Fruit fly (Drosophila melanogaster) whole organism, embryonic: ENCODE results near the gene mbt.
A peak's percentile ranks its signal among the peaks of the same experiment; 100 is the strongest.

ENCODE experiments used
- ATbp ChIP-seq: fragments of 200-800 bp; sonication (Bioruptor generic); optimal IDR thresholded peaks from 2 replicates; lab custom pipeline; 2017; ENCODE audit warnings: missing biosample characterization, mild to moderate bottlenecking, missing genetic modification characterization, missing genetic modification reagents
- Adf1 ChIP-seq: fragments of 200-800 bp; sonication (Bioruptor generic); IDR thresholded peaks from 2 replicates; pipeline ENCODE4 v1.3.6; 2022; ENCODE audit warnings: missing biosample characterization, missing genetic modification characterization
- B-H2 ChIP-seq: fragments of 200-800 bp; sonication (Bioruptor generic); optimal IDR thresholded peaks from 2 replicates; lab custom pipeline; 2018; ENCODE audit warnings: missing biosample characterization, mild to moderate bottlenecking, missing genetic modification characterization
- BEAF-32 ChIP-seq: fragments of 200-800 bp; sonication (Bioruptor generic); optimal IDR thresholded peaks from 3 replicates; lab custom pipeline; 2017; ENCODE audit warnings: missing biosample characterization, missing genetic modification characterization, mild to moderate bottlenecking, moderate library complexity, missing genetic modification reagents
- CG10267 ChIP-seq: fragments of 200-800 bp; sonication (Bioruptor generic); optimal IDR thresholded peaks from 2 replicates; lab custom pipeline; 2018; ENCODE audit warnings: missing biosample characterization, mild to moderate bottlenecking, missing genetic modification characterization, moderate library complexity
- CG12155 ChIP-seq: fragments of 200-800 bp; sonication (Bioruptor generic); optimal IDR thresholded peaks from 3 replicates; lab custom pipeline; 2016; ENCODE audit warnings: missing biosample characterization, missing genetic modification characterization
- CG12769 ChIP-seq: fragments of 200-800 bp; sonication (Bioruptor generic); optimal IDR thresholded peaks from 2 replicates; lab custom pipeline; 2019; ENCODE audit warnings: missing biosample characterization, mild to moderate bottlenecking, missing genetic modification characterization, moderate library complexity
- CG13287 ChIP-seq: fragments of 200-800 bp; sonication (Bioruptor generic); IDR thresholded peaks from 2 replicates; pipeline ENCODE4 v1.3.6; 2022; ENCODE audit warnings: missing biosample characterization, missing genetic modification characterization; ENCODE audit not compliant: partially characterized antibody
- CG15011 ChIP-seq: fragments of 200-800 bp; sonication (Bioruptor generic); optimal IDR thresholded peaks from 3 replicates; lab custom pipeline; 2018; ENCODE audit warnings: missing biosample characterization, mild to moderate bottlenecking, missing genetic modification characterization
- CG15514 ChIP-seq: fragments of 200-800 bp; sonication (Bioruptor generic); optimal IDR thresholded peaks from 3 replicates; lab custom pipeline; 2017; ENCODE audit warnings: missing biosample characterization, missing genetic modification characterization, mild to moderate bottlenecking, moderate library complexity, missing genetic modification reagents
- CG1832 ChIP-seq: fragments of 200-800 bp; sonication (Bioruptor generic); optimal IDR thresholded peaks from 2 replicates; lab custom pipeline; 2017; ENCODE audit warnings: missing biosample characterization, mild to moderate bottlenecking, missing genetic modification characterization, inconsistent platforms
- CG2116 ChIP-seq: fragments of 200-800 bp; sonication (Bioruptor generic); optimal IDR thresholded peaks from 3 replicates; lab custom pipeline; 2018; ENCODE audit warnings: missing biosample characterization, mild to moderate bottlenecking, missing genetic modification characterization
- CG34376 ChIP-seq: fragments of 200-800 bp; sonication (Bioruptor generic); optimal IDR thresholded peaks from 2 replicates; lab custom pipeline; 2018; ENCODE audit warnings: missing biosample characterization, mild to moderate bottlenecking, missing genetic modification characterization
- CG4360 ChIP-seq: fragments of 200-800 bp; sonication (Bioruptor generic); IDR thresholded peaks from 2 replicates; pipeline ENCODE4 v1.3.6; 2022; ENCODE audit warnings: missing biosample characterization, missing genetic modification characterization
- CG6791 ChIP-seq: fragments of 200-800 bp; sonication (Bioruptor generic); IDR thresholded peaks from 3 replicates; pipeline ENCODE4 v1.3.6; 2022; ENCODE audit warnings: missing biosample characterization, missing genetic modification characterization; ENCODE audit not compliant: partially characterized antibody
- CG7556 ChIP-seq: fragments of 200-800 bp; sonication (Bioruptor generic); optimal IDR thresholded peaks from 2 replicates; lab custom pipeline; 2017; ENCODE audit warnings: missing biosample characterization, mild to moderate bottlenecking, missing genetic modification characterization
- CHES-1-like ChIP-seq: fragments of 200-800 bp; sonication (Bioruptor generic); optimal IDR thresholded peaks from 2 replicates; lab custom pipeline; 2016; ENCODE audit warnings: missing biosample characterization, missing genetic modification characterization
- CTCF ChIP-seq: fragments of 200-800 bp; sonication (Bioruptor generic); optimal IDR thresholded peaks from 2 replicates; lab custom pipeline; 2017; ENCODE audit warnings: missing biosample characterization, mild to moderate bottlenecking, missing genetic modification characterization, moderate library complexity
- Deaf1 ChIP-seq: fragments of 200-800 bp; optimal IDR thresholded peaks from 3 replicates; lab custom pipeline; 2019; ENCODE audit warnings: missing biosample characterization, mild to moderate bottlenecking, missing genetic modification characterization, moderate library complexity
- Dip3 ChIP-seq: fragments of 200-800 bp; sonication (Bioruptor generic); optimal IDR thresholded peaks from 3 replicates; lab custom pipeline; 2016; ENCODE audit warnings: missing biosample characterization, missing genetic modification characterization
- Doc3 ChIP-seq: fragments of 200-800 bp; sonication (Bioruptor generic); IDR thresholded peaks from 3 replicates; pipeline ENCODE4 v1.3.6; 2022; ENCODE audit warnings: missing biosample characterization, missing genetic modification characterization; ENCODE audit not compliant: partially characterized antibody
- Ets97D ChIP-seq: fragments of 200-800 bp; sonication (Bioruptor generic); optimal IDR thresholded peaks from 3 replicates; lab custom pipeline; 2016; ENCODE audit warnings: missing biosample characterization, missing genetic modification characterization
- NC2β ChIP-seq: fragments of 200-800 bp; sonication (Bioruptor generic); optimal IDR thresholded peaks from 2 replicates; lab custom pipeline; 2016; ENCODE audit warnings: missing biosample characterization, missing genetic modification characterization
- Nf-YB ChIP-seq: fragments of 200-800 bp; sonication (Bioruptor generic); optimal IDR thresholded peaks from 3 replicates; lab custom pipeline; 2019; ENCODE audit warnings: missing biosample characterization, mild to moderate bottlenecking, missing genetic modification characterization, moderate library complexity
- Pdp1 ChIP-seq, 2 experiments: fragments of 200-800 bp; sonication (Bioruptor generic); optimal IDR thresholded peaks; 3 replicates each; lab custom pipeline; 2016; ENCODE audit warnings: missing biosample characterization in 2 of 2, missing genetic modification characterization in 2 of 2, mild to moderate bottlenecking in 1 of 2, moderate library complexity in 1 of 2
- Side ChIP-seq: fragments of 200-800 bp; sonication (Bioruptor generic); optimal IDR thresholded peaks from 2 replicates; lab custom pipeline; 2016; ENCODE audit warnings: missing biosample characterization, missing genetic modification characterization
- Stat92E ChIP-seq, 3 experiments: fragments of >200 bp in 2 of 3; fragments of 200-800 bp in 1 of 3; sonication (Bioruptor generic) in 1 of 3; optimal IDR thresholded peaks; 2 replicates each; lab custom pipeline; 2017 to 2019; ENCODE audit warnings: missing biosample characterization in 3 of 3, missing genetic modification characterization in 3 of 3, mild to moderate bottlenecking in 1 of 3, moderate library complexity in 1 of 3
- Trl ChIP-seq, 3 experiments: fragments of >200 bp in 2 of 3; fragments of 200-800 bp in 1 of 3; sonication (Bioruptor generic) in 1 of 3; optimal IDR thresholded peaks; 2 replicates in 1 of 3; 3 replicates in 2 of 3; lab custom pipeline; 2016 to 2017; ENCODE audit warnings: missing biosample characterization in 1 of 3, missing genetic modification characterization in 1 of 3
- Vsx1 ChIP-seq: fragments of 200-800 bp; sonication (Bioruptor generic); optimal IDR thresholded peaks from 2 replicates; lab custom pipeline; 2017; ENCODE audit warnings: missing biosample characterization, mild to moderate bottlenecking, missing genetic modification characterization, missing genetic modification reagents
- ap ChIP-seq: fragments of 200-800 bp; sonication (Bioruptor generic); IDR thresholded peaks from 2 replicates; pipeline ENCODE4 v1.3.6; 2022; ENCODE audit warnings: missing biosample characterization, missing genetic modification characterization
- cg ChIP-seq: fragments of 200-800 bp; sonication (Bioruptor generic); optimal IDR thresholded peaks from 3 replicates; lab custom pipeline; 2019; ENCODE audit warnings: missing biosample characterization, mild to moderate bottlenecking, missing genetic modification characterization, moderate library complexity
- gfzf ChIP-seq: fragments of 200-800 bp; sonication (Bioruptor generic); optimal IDR thresholded peaks from 2 replicates; lab custom pipeline; 2016; ENCODE audit warnings: missing biosample characterization, mild to moderate bottlenecking, missing genetic modification characterization, moderate library complexity
- gro ChIP-seq: fragments of 200-800 bp; sonication (Bioruptor generic); optimal IDR thresholded peaks from 2 replicates; lab custom pipeline; 2016; ENCODE audit warnings: missing biosample characterization, missing genetic modification characterization
- hb ChIP-seq: fragments of 200-800 bp; sonication (Bioruptor generic); IDR thresholded peaks from 3 replicates; pipeline ENCODE4 v1.3.6; 2022; ENCODE audit warnings: missing biosample characterization, missing genetic modification characterization; ENCODE audit not compliant: partially characterized antibody
- hbn ChIP-seq: fragments of 200-800 bp; sonication (Bioruptor generic); IDR thresholded peaks from 2 replicates; pipeline ENCODE4 v1.3.6; 2022; ENCODE audit warnings: missing biosample characterization, missing genetic modification characterization; ENCODE audit not compliant: partially characterized antibody
- inv ChIP-seq: fragments of 200-800 bp; sonication (Bioruptor generic); IDR thresholded peaks from 2 replicates; pipeline ENCODE4 v1.3.6; 2022; ENCODE audit warnings: missing biosample characterization, missing genetic modification characterization; ENCODE audit not compliant: partially characterized antibody
- lilli ChIP-seq: fragments of 200-800 bp; sonication (Bioruptor generic); optimal IDR thresholded peaks from 3 replicates; lab custom pipeline; 2016; ENCODE audit warnings: missing biosample characterization, missing genetic modification characterization
- lmd ChIP-seq: fragments of 200-800 bp; sonication (Bioruptor generic); IDR thresholded peaks from 2 replicates; pipeline ENCODE4 v1.3.6; 2022; ENCODE audit warnings: missing biosample characterization, missing genetic modification characterization
- maf-S ChIP-seq: fragments of 200-800 bp; sonication (Bioruptor generic); optimal IDR thresholded peaks from 2 replicates; lab custom pipeline; 2016; ENCODE audit warnings: missing biosample characterization, missing genetic modification characterization
- mam ChIP-seq: fragments of 200-800 bp; sonication (Bioruptor generic); optimal IDR thresholded peaks from 3 replicates; lab custom pipeline; 2016; ENCODE audit warnings: missing biosample characterization, missing genetic modification characterization
- p53 ChIP-seq: fragments of 200-800 bp; sonication (Bioruptor generic); optimal IDR thresholded peaks from 2 replicates; lab custom pipeline; 2016; ENCODE audit warnings: missing biosample characterization, missing genetic modification characterization
- row ChIP-seq: fragments of 200-800 bp; sonication (Bioruptor generic); IDR thresholded peaks from 3 replicates; pipeline ENCODE4 v1.3.6; 2022; ENCODE audit warnings: missing biosample characterization, missing genetic modification characterization
- salm ChIP-seq: fragments of 200-800 bp; sonication (Bioruptor generic); optimal IDR thresholded peaks from 2 replicates; lab custom pipeline; 2018; ENCODE audit warnings: missing biosample characterization, mild to moderate bottlenecking, missing genetic modification characterization
- sna ChIP-seq: fragments of 200-800 bp; sonication (Bioruptor generic); IDR thresholded peaks from 2 replicates; pipeline ENCODE4 v1.3.6; 2022; ENCODE audit warnings: missing biosample characterization, missing genetic modification characterization; ENCODE audit not compliant: partially characterized antibody
- sob ChIP-seq: fragments of 200-800 bp; sonication (Bioruptor generic); IDR thresholded peaks from 2 replicates; pipeline ENCODE4 v1.3.6; 2022; ENCODE audit warnings: missing biosample characterization, missing genetic modification characterization
- sug ChIP-seq: fragments of 200-800 bp; optimal IDR thresholded peaks from 2 replicates; lab custom pipeline; 2019; ENCODE audit warnings: missing biosample characterization, mild to moderate bottlenecking, missing genetic modification characterization, moderate library complexity
- trem ChIP-seq: fragments of 200-800 bp; optimal IDR thresholded peaks from 3 replicates; lab custom pipeline; 2019; ENCODE audit warnings: missing biosample characterization, mild to moderate bottlenecking, missing genetic modification characterization, moderate library complexity
- zen ChIP-seq: fragments of 200-800 bp; sonication (Bioruptor generic); optimal IDR thresholded peaks from 3 replicates; lab custom pipeline; 2018; ENCODE audit warnings: missing biosample characterization, mild to moderate bottlenecking, missing genetic modification characterization, moderate library complexity
- zfh1 ChIP-seq: fragments of 200-800 bp; sonication (Bioruptor generic); IDR thresholded peaks from 3 replicates; pipeline ENCODE4 v1.3.6; 2022; ENCODE audit warnings: missing biosample characterization, missing genetic modification characterization

Gene mbt

DNA sequence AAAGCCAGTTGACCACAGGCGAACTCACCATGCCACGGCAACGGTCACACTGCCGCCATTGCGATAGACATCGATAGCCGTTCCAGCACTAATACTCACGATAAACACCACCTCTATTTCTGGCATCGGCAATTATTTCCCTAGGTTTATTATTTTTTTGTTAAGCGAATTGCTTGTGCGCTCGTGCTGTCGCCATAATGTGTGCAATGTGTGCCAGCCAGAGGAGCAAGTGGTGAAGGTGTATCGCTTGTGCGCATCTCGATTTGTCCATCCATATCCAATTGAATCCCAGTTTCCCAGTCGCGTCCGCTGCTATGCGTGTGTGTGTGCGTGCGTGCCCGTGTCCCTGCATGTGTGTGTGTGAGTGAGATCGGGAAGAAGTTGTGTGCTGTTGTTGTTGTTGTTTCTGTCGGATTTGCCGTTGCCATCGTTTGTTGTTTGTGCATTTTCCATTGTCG is at the start of gene mbt (continued):
- peak; percentile 89 for TF ChIP-seq hbn
- TF ChIP-seq Trl (optimal IDR thresholded peaks at IDR 0.05; lab: Kevin White, UChicago) = no peak
- peak; percentile 12 for TF ChIP-seq Trl (GFP tag; optimal IDR thresholded peaks at IDR 0.05; lab: Kevin White, UChicago)
- TF ChIP-seq salm (tag; lab: Kevin White, UChicago) = no peak
- TF ChIP-seq CG12155 (GFP tag; lab: Kevin White, UChicago) = peak; percentile 21
- no peak for TF ChIP-seq ap
- peak; percentile 92 for TF ChIP-seq CG13287
- TF ChIP-seq Dip3 (GFP tag; lab: Kevin White, UChicago) = no peak
- TF ChIP-seq Stat92E (GFP tag; optimal IDR thresholded peaks at IDR 0.05; lab: Kevin White, UChicago) = peak in 1 of 3 experiments; percentile 42
- TF ChIP-seq maf-S (GFP tag; lab: Kevin White, UChicago) = peak; percentile 21
- 0 out of 3 replicates have a peak, but pooled peaks have one; percentile 24 for TF ChIP-seq zfh1 (GFP tag; lab: Robert Waterston, UW)
- TF ChIP-seq CG6791 = peak; percentile 93
- TF ChIP-seq zen (tag; lab: Kevin White, UChicago) = peak; percentile 24
- peak; percentile 57 for TF ChIP-seq CG2116 (GFP tag; lab: Kevin White, UChicago)
- peak; percentile 60 for TF ChIP-seq gfzf (GFP tag; lab: Kevin White, UChicago)
- peak; percentile 43; the same call in 1 of the 2 replicates for TF ChIP-seq Adf1 (GFP tag; lab: Robert Waterston, UW)
- TF ChIP-seq sna (GFP tag; lab: Robert Waterston, UW) = peak; percentile 74
- peak; percentile 97 for TF ChIP-seq cg (GFP tag; lab: Kevin White, UChicago)
- peak; percentile 72 for TF ChIP-seq CHES-1-like
- peak; percentile 43 for TF ChIP-seq row
- peak; percentile 89 for TF ChIP-seq inv (GFP tag; lab: Robert Waterston, UW)
- TF ChIP-seq mam = peak; percentile 31
- 0 out of 2 replicates have a peak, but pooled peaks have one; percentile 32 for TF ChIP-seq sob (GFP tag; lab: Robert Waterston, UW)
- peak; percentile 43 for TF ChIP-seq CG10267 (tag; lab: Kevin White, UChicago)
- TF ChIP-seq NC2β (GFP tag; lab: Kevin White, UChicago) = peak; percentile 18
- TF ChIP-seq gro (GFP tag; lab: Kevin White, UChicago) = peak; percentile 36
- TF ChIP-seq lmd (GFP tag; lab: Robert Waterston, UW) = no peak
- TF ChIP-seq CTCF (GFP tag; lab: Kevin White, UChicago) = peak; percentile 22
- TF ChIP-seq CG15514 = peak; percentile 72
- TF ChIP-seq Side (GFP tag; lab: Kevin White, UChicago) = peak; percentile 41
- TF ChIP-seq CG34376 (GFP tag; lab: Kevin White, UChicago) = peak; percentile 62
- peak; percentile 84 for TF ChIP-seq hb (GFP tag; lab: Robert Waterston, UW)
- peak; percentile 29 for TF ChIP-seq lilli
- no peak for TF ChIP-seq ATbp (GFP tag; lab: Kevin White, UChicago)
- peak; percentile 94 for TF ChIP-seq CG4360 (GFP tag; lab: Robert Waterston, UW)
- no peak for TF ChIP-seq CG1832 (GFP tag; lab: Kevin White, UChicago)
- peak; percentile 97 for TF ChIP-seq BEAF-32 (GFP tag; lab: Kevin White, UChicago)
- peak; percentile 16 for TF ChIP-seq sug (tag; lab: Kevin White, UChicago)
- TF ChIP-seq Pdp1 (GFP tag; optimal IDR thresholded peaks at IDR 0.05; lab: Kevin White, UChicago) = peak in 1 of 2 experiments; percentile 7
- TF ChIP-seq Doc3 (GFP tag; lab: Robert Waterston, UW) = peak; percentile 88
- no peak for TF ChIP-seq Vsx1
- peak; percentile 93 for TF ChIP-seq CG12769 (tag; lab: Kevin White, UChicago)
- TF ChIP-seq B-H2 (GFP tag; lab: Kevin White, UChicago) = peak; percentile 26
- TF ChIP-seq p53 (GFP tag; lab: Kevin White, UChicago) = peak; percentile 58
- peak; percentile 10 for TF ChIP-seq CG7556 (GFP tag; lab: Kevin White, UChicago)
- TF ChIP-seq Deaf1 (tag; lab: Kevin White, UChicago) = peak; percentile 75
- peak; percentile 7 for TF ChIP-seq Nf-YB (GFP tag; lab: Kevin White, UChicago)
- TF ChIP-seq trem (tag; lab: Kevin White, UChicago) = peak; percentile 53
- TF ChIP-seq CG15011 (GFP tag; lab: Kevin White, UChicago) = no peak
- TF ChIP-seq Ets97D (GFP tag; lab: Kevin White, UChicago) = peak; percentile 74
